Worm (Caenorhabditis elegans): ENCODE data around the gene Y119D3B.12.
A peak's percentile ranks its signal among the peaks of the same experiment; 100 is the strongest.

Gene Y119D3B.12

ce11 chrIII:1218221-1218620 lies 15.9 kb downstream of the Y119D3B.12 start:
- no peak for TF ChIP-seq nhr-12 (tag; optimal IDR thresholded peaks at IDR 0.05)
- peak; percentile 4 for TF ChIP-seq pha-4 (tag; optimal IDR thresholded peaks at IDR 0.05)
- no peak for TF ChIP-seq eor-1 (tag; optimal IDR thresholded peaks at IDR 0.05)
- TF ChIP-seq ztf-4 (tag; optimal IDR thresholded peaks at IDR 0.05) = no peak
- TF ChIP-seq ceh-16 (tag; optimal IDR thresholded peaks at IDR 0.05) = no peak
- no peak for TF ChIP-seq ama-1 (optimal IDR thresholded peaks at IDR 0.05)
- TF ChIP-seq elt-2 (tag; optimal IDR thresholded peaks at IDR 0.05) = peak; percentile 13
- no peak for TF ChIP-seq mml-1 (tag; optimal IDR thresholded peaks at IDR 0.05)
- TF ChIP-seq ceh-9 (tag; optimal IDR thresholded peaks at IDR 0.05) = no peak
- TF ChIP-seq ceh-82 (tag; optimal IDR thresholded peaks at IDR 0.05) = no peak
- peak; percentile 27 for TF ChIP-seq nfya-1 (tag; optimal IDR thresholded peaks at IDR 0.05; ENCODE audit: insufficient read depth)
- TF ChIP-seq ztf-11 (tag; optimal IDR thresholded peaks at IDR 0.05) = no peak
- TF ChIP-seq lin-15B (tag; optimal IDR thresholded peaks at IDR 0.05) = peak; percentile 11

- TF ChIP-seq ceh-28 (tag; optimal IDR thresholded peaks at IDR 0.05) (no peak), eor-1 (tag; optimal IDR thresholded peaks at IDR 0.05) (no peak), egl-5 (tag; optimal IDR thresholded peaks at IDR 0.05) (no peak), elt-3 (tag; optimal IDR thresholded peaks at IDR 0.05) (no peak), nhr-237 (tag; optimal IDR thresholded peaks at IDR 0.05) (no peak), lin-39 (tag; optimal IDR thresholded peaks at IDR 0.05) (no peak), nfya-1 (tag; optimal IDR thresholded peaks at IDR 0.05; ENCODE audit: insufficient read depth) (no peak), nhr-12 (tag; optimal IDR thresholded peaks at IDR 0.05) (no peak), nhr-67 (tag; optimal IDR thresholded peaks at IDR 0.05) (no peak), pqm-1 (tag; optimal IDR thresholded peaks at IDR 0.05) (no peak), daf-12 (tag; optimal IDR thresholded peaks at IDR 0.05) (no peak), tbx-2 (tag; optimal IDR thresholded peaks at IDR 0.05) (no peak), unc-39 (tag; optimal IDR thresholded peaks at IDR 0.05) (no peak)
These were observed 16.7 kb downstream of the Y119D3B.12 start for ce11 chrIII:1218998-1219397.

ce11 chrIII:1220012-1220411 lies 17.7 kb downstream of the Y119D3B.12 start:
- TF ChIP-seq nfya-1 (tag; optimal IDR thresholded peaks at IDR 0.05; ENCODE audit: insufficient read depth) (no peak), eor-1 (tag; optimal IDR thresholded peaks at IDR 0.05) (no peak), pha-4 (tag; optimal IDR thresholded peaks at IDR 0.05) (peak; percentile 44), ZK546.5 (tag; optimal IDR thresholded peaks at IDR 0.05) (no peak), egl-5 (tag; optimal IDR thresholded peaks at IDR 0.05) (no peak), nhr-25 (tag; optimal IDR thresholded peaks at IDR 0.05) (no peak), skn-1 (tag; optimal IDR thresholded peaks at IDR 0.05) (no peak), fos-1 (tag; optimal IDR thresholded peaks at IDR 0.05) (no peak), nhr-23 (tag; optimal IDR thresholded peaks at IDR 0.05) (no peak), fkh-10 (GFP tag; optimal IDR thresholded peaks at IDR 0.05) (no peak), ceh-28 (tag; optimal IDR thresholded peaks at IDR 0.05) (no peak), pqm-1 (tag; optimal IDR thresholded peaks at IDR 0.05) (peak; percentile 31), fkh-2 (tag; optimal IDR thresholded peaks at IDR 0.05) (no peak), ceh-82 (tag; optimal IDR thresholded peaks at IDR 0.05) (no peak), nhr-12 (tag; optimal IDR thresholded peaks at IDR 0.05) (no peak), ama-1 (optimal IDR thresholded peaks at IDR 0.05) (no peak), snpc-4 (tag; optimal IDR thresholded peaks at IDR 0.05) (no peak), elt-2 (tag; optimal IDR thresholded peaks at IDR 0.05) (peak; percentile 85), nhr-237 (tag; optimal IDR thresholded peaks at IDR 0.05) (no peak)

- TF ChIP-seq eor-1 (tag; optimal IDR thresholded peaks at IDR 0.05) = no peak
- peak; percentile 74 for TF ChIP-seq elt-2 (tag; optimal IDR thresholded peaks at IDR 0.05)
These were observed 19.6 kb downstream of the Y119D3B.12 start for ce11 chrIII:1221995-1222394.

ce11 chrIII:1223319-1224093 lies 21.2 kb downstream of the Y119D3B.12 start:
- peak; percentile 38 for TF ChIP-seq pqm-1 (tag; optimal IDR thresholded peaks at IDR 0.05)
- no peak for TF ChIP-seq fkh-10 (GFP tag; optimal IDR thresholded peaks at IDR 0.05)
- TF ChIP-seq ceh-9 (tag; optimal IDR thresholded peaks at IDR 0.05) = no peak
- TF ChIP-seq pha-4 (tag; optimal IDR thresholded peaks at IDR 0.05) = peak; percentile 92
- TF ChIP-seq elt-2 (tag; optimal IDR thresholded peaks at IDR 0.05) = peak; percentile 65
- TF ChIP-seq nhr-77 (tag; optimal IDR thresholded peaks at IDR 0.05) = no peak
- TF ChIP-seq jun-1 (tag; optimal IDR thresholded peaks at IDR 0.05) = peak; percentile 37
- TF ChIP-seq R02D3.7 (tag; optimal IDR thresholded peaks at IDR 0.05) = no peak
- TF ChIP-seq ztf-11 (tag; optimal IDR thresholded peaks at IDR 0.05) = no peak
